Worm (Caenorhabditis elegans) whole organism, midembryonic: ENCODE measurements around the gene T18D3.9.

Experiments
- T22C8.4 ChIP-seq: fragments of 200-800 bp; sonication (Bioruptor generic); IDR thresholded peaks from 2 replicates; pipeline ENCODE4 v1.3.6; 2022; ENCODE audit warnings: missing genetic modification characterization, missing compliant biosample characterization
- cog-1 ChIP-seq: sonication (generic microtip); optimal IDR thresholded peaks from 2 replicates; lab custom pipeline; 2016; ENCODE audit warnings: missing genetic modification characterization, missing compliant biosample characterization
- tab-1 ChIP-seq: fragments of 200-800 bp; sonication (Bioruptor generic); IDR thresholded peaks from 2 replicates; pipeline ENCODE4 v1.3.6; 2022; ENCODE audit warnings: missing genetic modification characterization, missing compliant biosample characterization

ce11 chrX:12458021-12458420 lies 3.8 kb upstream of the T18D3.9 start:
- peak; percentile 62 for TF ChIP-seq cog-1 (tag; lab: Kevin White, UChicago)
- TF ChIP-seq tab-1 (GFP tag; lab: Robert Waterston, UW), result peak; percentile 87
- TF ChIP-seq T22C8.4 (GFP tag; lab: Robert Waterston, UW), result peak; percentile 79
